Worm (Caenorhabditis elegans): Measurements from ENCODE around the gene Y102E9.3.

The Y102E9.3 gene

DNA sequence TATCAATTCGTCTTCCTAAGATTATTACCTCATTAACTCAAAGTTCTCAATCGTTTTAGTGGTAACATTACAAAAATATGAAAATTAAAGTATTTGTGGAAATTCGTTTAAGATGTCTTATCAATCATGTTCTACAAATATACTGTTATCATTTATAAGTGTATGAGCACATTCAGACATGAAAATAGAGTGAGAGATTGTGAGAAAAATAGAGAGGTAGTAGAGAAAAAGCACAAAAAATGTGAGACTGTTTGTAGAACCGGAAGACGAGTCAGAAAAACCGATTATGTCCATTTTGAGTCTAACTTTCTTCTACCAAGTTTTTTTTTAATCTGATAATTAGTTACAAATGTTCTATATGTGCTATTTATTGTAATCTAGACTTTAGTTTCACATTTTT, 41.0 kb downstream of the Y102E9.3 start (continued):
- TF ChIP-seq daf-16 (GFP tag; optimal IDR thresholded peaks at IDR 0.05): no peak
- peak; percentile 79 for TF ChIP-seq daf-16 (tag; optimal IDR thresholded peaks at IDR 0.05)
- TF ChIP-seq mdt-29 (GFP tag; IDR thresholded peaks at IDR 0.05): no peak
- no peak for TF ChIP-seq T20F7.1 (GFP tag; optimal IDR thresholded peaks at IDR 0.05)
- TF ChIP-seq arid-1 (GFP tag; conservative IDR thresholded peaks at IDR 0.05): no peak
- no peak for TF ChIP-seq Y5F2A.4 (GFP tag; optimal IDR thresholded peaks at IDR 0.05)

DNA sequence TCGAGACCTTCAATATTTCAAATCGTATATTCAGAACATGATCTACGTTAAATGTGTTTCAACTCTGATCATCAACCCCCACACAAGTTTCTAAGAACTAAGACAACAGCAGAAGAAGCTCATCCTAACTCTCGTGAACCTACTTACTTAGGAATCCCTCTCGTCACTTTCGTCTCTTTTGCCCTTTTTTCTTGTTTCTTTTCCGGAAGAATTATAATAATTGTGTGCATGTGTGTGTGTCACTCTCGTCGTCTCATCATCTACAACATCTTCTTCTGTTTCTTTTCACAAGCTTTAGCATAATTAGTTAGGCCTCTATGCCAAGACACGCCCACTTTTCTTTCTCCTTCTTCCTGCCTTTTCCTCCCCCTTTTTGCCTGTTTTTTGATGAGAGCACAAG, 43.8 kb downstream of the Y102E9.3 start:
- TF ChIP-seq ctbp-1 (GFP tag; IDR thresholded peaks at IDR 0.05) (0 out of 2 replicates have a peak, but pooled peaks have one; percentile 18), ZK337.2 (GFP tag; IDR thresholded peaks at IDR 0.05) (no peak), Y105C5A.15 (GFP tag; IDR thresholded peaks at IDR 0.05) (no peak), zip-11 (GFP tag; IDR thresholded peaks at IDR 0.05) (no peak), nhr-76 (tag; optimal IDR thresholded peaks at IDR 0.05) (no peak)
